Worm (Caenorhabditis elegans) whole organism, L3 larva: ENCODE measurements around the gene fat-2.
A peak's percentile ranks its signal among the peaks of the same experiment; 100 is the strongest.

Experiments
- R02D3.7 ChIP-seq: fragments of 150-350 bp; optimal IDR thresholded peaks from 2 replicates; lab custom pipeline; 2014; ENCODE audit warnings: missing biosample characterization, missing genetic modification characterization
- ZK546.5 ChIP-seq: sonication (generic microtip); optimal IDR thresholded peaks from 2 replicates; lab custom pipeline; 2017; ENCODE audit warnings: missing biosample characterization, missing genetic modification characterization
- aly-2 ChIP-seq: fragments of 150-350 bp; optimal IDR thresholded peaks from 2 replicates; lab custom pipeline; 2014; ENCODE audit warnings: missing biosample characterization, missing genetic modification characterization
- ama-1 ChIP-seq: fragments of 150-350 bp; optimal IDR thresholded peaks from 2 replicates; lab custom pipeline; 2018
- ceh-16 ChIP-seq: sonication (generic microtip); optimal IDR thresholded peaks from 2 replicates; lab custom pipeline; 2017; ENCODE audit warnings: missing biosample characterization, missing genetic modification characterization
- ceh-9 ChIP-seq: sonication (generic microtip); optimal IDR thresholded peaks from 2 replicates; lab custom pipeline; 2018; ENCODE audit warnings: missing biosample characterization, missing genetic modification characterization
- daf-12 ChIP-seq: fragments of 150-350 bp; optimal IDR thresholded peaks from 2 replicates; lab custom pipeline; 2014; ENCODE audit warnings: missing biosample characterization, missing genetic modification reagents, missing genetic modification characterization
- elt-1 ChIP-seq: fragments of 150-350 bp; optimal IDR thresholded peaks from 2 replicates; lab custom pipeline; 2014; ENCODE audit warnings: missing biosample characterization, missing genetic modification characterization
- elt-2 ChIP-seq: sonication (generic microtip); optimal IDR thresholded peaks from 2 replicates; lab custom pipeline; 2016; ENCODE audit warnings: missing genetic modification reagents, mild to moderate bottlenecking, missing genetic modification characterization, missing compliant biosample characterization
- eor-1 ChIP-seq, 2 experiments: fragments of 150-350 bp; optimal IDR thresholded peaks; 2 replicates each; lab custom pipeline; 2014 to 2018; ENCODE audit warnings: missing biosample characterization in 2 of 2, missing genetic modification characterization in 2 of 2
- fkh-10 ChIP-seq: sonication (generic microtip); optimal IDR thresholded peaks from 2 replicates; lab custom pipeline; 2017; ENCODE audit warnings: missing biosample characterization, missing genetic modification reagents, missing genetic modification characterization
- fos-1 ChIP-seq: fragments of 150-350 bp; optimal IDR thresholded peaks from 2 replicates; lab custom pipeline; 2014; ENCODE audit warnings: missing biosample characterization, missing genetic modification characterization
- hmg-11 ChIP-seq: sonication (generic microtip); optimal IDR thresholded peaks from 2 replicates; lab custom pipeline; 2016; ENCODE audit warnings: missing genetic modification characterization, missing compliant biosample characterization
- jun-1 ChIP-seq: fragments of 150-350 bp; optimal IDR thresholded peaks from 2 replicates; lab custom pipeline; 2014; ENCODE audit warnings: missing biosample characterization, missing genetic modification reagents, missing genetic modification characterization
- lin-15B ChIP-seq: fragments of 150-350 bp; optimal IDR thresholded peaks from 2 replicates; lab custom pipeline; 2014; ENCODE audit warnings: missing biosample characterization, missing genetic modification characterization
- lin-39 ChIP-seq: fragments of 150-350 bp; optimal IDR thresholded peaks from 2 replicates; lab custom pipeline; 2018; ENCODE audit warnings: missing biosample characterization, missing genetic modification reagents, missing genetic modification characterization
- lsy-12 ChIP-seq: sonication (generic microtip); optimal IDR thresholded peaks from 2 replicates; lab custom pipeline; 2016; ENCODE audit warnings: mild to moderate bottlenecking, missing genetic modification characterization, missing compliant biosample characterization
- mdl-1 ChIP-seq: fragments of 150-350 bp; optimal IDR thresholded peaks from 2 replicates; lab custom pipeline; 2014; ENCODE audit warnings: missing biosample characterization, missing genetic modification characterization
- nhr-11 ChIP-seq: fragments of 150-350 bp; optimal IDR thresholded peaks from 2 replicates; lab custom pipeline; 2014; ENCODE audit warnings: missing biosample characterization, missing genetic modification characterization
- nhr-23 ChIP-seq: fragments of 150-350 bp; optimal IDR thresholded peaks from 2 replicates; lab custom pipeline; 2014; ENCODE audit warnings: missing biosample characterization, missing genetic modification reagents, missing genetic modification characterization
- nhr-237 ChIP-seq: fragments of 150-350 bp; optimal IDR thresholded peaks from 2 replicates; lab custom pipeline; 2014; ENCODE audit warnings: missing biosample characterization, missing genetic modification characterization
- nhr-25 ChIP-seq: sonication (generic microtip); optimal IDR thresholded peaks from 2 replicates; lab custom pipeline; 2017; ENCODE audit warnings: missing biosample characterization, missing genetic modification characterization
- nhr-28 ChIP-seq: fragments of 150-350 bp; optimal IDR thresholded peaks from 2 replicates; lab custom pipeline; 2014; ENCODE audit warnings: missing biosample characterization, missing genetic modification characterization
- nhr-43 ChIP-seq: sonication (generic microtip); optimal IDR thresholded peaks from 2 replicates; lab custom pipeline; 2016; ENCODE audit warnings: mild to moderate bottlenecking, missing genetic modification characterization, missing compliant biosample characterization; ENCODE audit not compliant: poor library complexity, severe bottlenecking
- nhr-67 ChIP-seq: fragments of 150-350 bp; optimal IDR thresholded peaks from 2 replicates; lab custom pipeline; 2014; ENCODE audit warnings: missing biosample characterization, missing genetic modification characterization
- pha-4 ChIP-seq: fragments of 150-350 bp; optimal IDR thresholded peaks from 2 replicates; lab custom pipeline; 2014; ENCODE audit warnings: missing biosample characterization, missing genetic modification reagents, missing genetic modification characterization
- pqm-1 ChIP-seq: fragments of 150-350 bp; optimal IDR thresholded peaks from 2 replicates; lab custom pipeline; 2017; ENCODE audit warnings: missing biosample characterization, missing genetic modification characterization, inconsistent platforms
- snpc-4 ChIP-seq: fragments of 150-350 bp; optimal IDR thresholded peaks from 2 replicates; lab custom pipeline; 2014; ENCODE audit warnings: missing biosample characterization, missing genetic modification characterization
- tbx-2 ChIP-seq: sonication (generic microtip); optimal IDR thresholded peaks from 2 replicates; lab custom pipeline; 2016; ENCODE audit warnings: mild to moderate bottlenecking, missing genetic modification characterization, missing compliant biosample characterization
- unc-39 ChIP-seq: sonication (generic microtip); optimal IDR thresholded peaks from 4 replicates; lab custom pipeline; 2017; ENCODE audit warnings: missing biosample characterization, missing genetic modification characterization
- unc-62 ChIP-seq: fragments of 150-350 bp; sonication (generic microtip); optimal IDR thresholded peaks from 4 replicates; lab custom pipeline; 2014; ENCODE audit warnings: missing biosample characterization, missing genetic modification reagents, missing genetic modification characterization
- zag-1 ChIP-seq: fragments of 150-350 bp; optimal IDR thresholded peaks from 2 replicates; lab custom pipeline; 2014; ENCODE audit warnings: missing biosample characterization, missing genetic modification characterization
- ztf-4 ChIP-seq: fragments of 150-350 bp; optimal IDR thresholded peaks from 2 replicates; lab custom pipeline; 2014; ENCODE audit warnings: missing biosample characterization, missing genetic modification characterization

The fat-2 gene

DNA sequence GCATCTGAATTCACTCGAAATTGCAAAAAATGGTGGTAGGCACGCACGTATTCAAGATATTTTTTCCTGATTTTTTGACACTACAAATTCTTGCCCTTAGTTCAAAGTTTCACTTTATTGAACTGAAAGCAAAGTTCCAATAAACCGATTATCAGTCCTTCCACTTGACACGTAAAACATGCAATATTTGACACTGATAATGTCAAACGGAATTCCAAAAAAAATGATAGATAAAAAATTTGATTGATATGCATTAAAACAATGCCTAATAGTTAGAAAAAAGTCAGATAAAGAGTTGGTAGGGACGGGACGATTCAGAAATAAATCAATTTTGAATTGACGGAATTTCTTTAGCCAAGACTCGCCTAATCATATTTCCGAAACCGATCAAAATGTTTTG, 3.4 kb downstream of the fat-2 start:
- TF ChIP-seq elt-2 (tag; lab: Kevin White, UChicago) (peak; percentile 98), nhr-25 (tag; lab: Kevin White, UChicago) (no peak), pqm-1 (tag; lab: Kevin White, UChicago) (peak; percentile 95), jun-1 (peak; percentile 69), pha-4 (tag; lab: Kevin White, UChicago) (peak; percentile 49)

- TF ChIP-seq nhr-237 (tag; lab: Kevin White, UChicago) (no peak), hmg-11 (tag; lab: Kevin White, UChicago) (no peak), ceh-16 (tag; lab: Kevin White, UChicago) (no peak), nhr-67 (tag; lab: Kevin White, UChicago) (no peak), nhr-43 (tag; lab: Kevin White, UChicago) (no peak), nhr-28 (tag; lab: Kevin White, UChicago) (no peak), ztf-4 (tag; lab: Kevin White, UChicago) (no peak), tbx-2 (tag; lab: Kevin White, UChicago) (no peak), nhr-11 (tag; lab: Kevin White, UChicago) (no peak), zag-1 (tag; lab: Kevin White, UChicago) (no peak)
Observed at ce11 chrIV:13328059-13328458, 4.4 kb downstream of the fat-2 start, which contains the start of gene far-6. far-6 (plus strand) TSS chrIV:13328359.

DNA sequence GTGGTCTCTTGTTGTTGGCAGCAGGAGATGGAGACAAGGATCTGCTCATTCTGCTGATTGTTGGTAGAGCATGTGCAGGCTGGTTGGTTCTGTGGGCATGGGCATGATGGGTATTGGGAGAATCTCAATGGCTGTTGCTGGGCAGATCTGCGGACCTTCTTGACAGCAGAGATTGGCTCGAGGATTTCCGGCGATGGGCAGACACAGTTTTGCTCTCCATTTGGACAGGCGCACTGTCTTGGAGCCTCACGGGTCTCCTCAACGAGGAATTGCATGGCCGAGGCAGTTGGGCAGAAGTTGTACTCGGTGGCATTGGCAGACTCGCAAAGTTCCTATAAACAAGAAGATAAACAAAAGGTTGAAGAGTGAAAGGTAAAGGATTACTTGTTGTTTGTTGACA, 6.9 kb downstream of the fat-2 start:
- TF ChIP-seq unc-39 (no peak), eor-1 (tag; optimal IDR thresholded peaks at IDR 0.05; lab: Kevin White, UChicago) (no peak), lin-39 (tag; lab: Kevin White, UChicago) (no peak), pqm-1 (tag; lab: Kevin White, UChicago) (no peak), pha-4 (tag; lab: Kevin White, UChicago) (peak; percentile 50)

DNA sequence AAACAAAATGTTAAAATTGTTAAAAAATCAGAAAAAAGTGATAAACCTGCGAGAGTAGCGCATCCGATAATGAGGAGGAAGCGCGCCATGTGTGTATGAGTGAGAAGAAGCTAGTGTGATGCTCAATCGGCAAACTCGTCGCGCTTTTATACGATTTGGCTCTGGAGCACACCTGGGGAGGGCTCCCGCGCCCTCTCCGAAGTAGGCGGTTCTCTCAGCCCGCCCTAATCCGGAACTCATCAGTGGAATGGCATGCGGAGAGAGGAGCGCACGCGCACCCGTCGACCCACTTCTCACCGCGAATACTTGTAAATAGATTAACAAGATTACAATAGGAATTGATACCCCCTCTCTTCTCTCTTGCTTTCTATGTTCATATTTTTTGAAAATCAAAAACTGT, 7.6 kb downstream of the fat-2 start, which contains the start of gene pqn-74:
TSS of gene pqn-74 (minus strand) at position 122 of the 400 bp plus-strand sequence.
- TF ChIP-seq nhr-23 (tag; lab: Kevin White, UChicago) = no peak
- TF ChIP-seq pha-4 (tag; lab: Kevin White, UChicago) = peak; percentile 28

- TF ChIP-seq fkh-10 = no peak
- peak; percentile 61 for TF ChIP-seq pha-4 (tag; lab: Kevin White, UChicago)
- TF ChIP-seq aly-2 (tag; lab: Kevin White, UChicago) = no peak
- peak; percentile 49 for TF ChIP-seq pqm-1 (tag; lab: Kevin White, UChicago)
- no peak for TF ChIP-seq fos-1 (tag; lab: Kevin White, UChicago)
- no peak for TF ChIP-seq mdl-1 (tag; lab: Kevin White, UChicago)
- no peak for TF ChIP-seq elt-1 (tag; lab: Kevin White, UChicago)
- TF ChIP-seq nhr-28 (tag; lab: Kevin White, UChicago) = no peak
- no peak for TF ChIP-seq ceh-16 (tag; lab: Kevin White, UChicago)
- peak; percentile 76 for TF ChIP-seq elt-2 (tag; lab: Kevin White, UChicago)
- TF ChIP-seq nhr-43 (tag; lab: Kevin White, UChicago) = no peak
Observed at ce11 chrIV:13334287-13334686, 10.6 kb downstream of the fat-2 start.

ce11 chrIV:13342555-13342954, 18.9 kb downstream of the fat-2 start, which contains the start of gene W02A2.5:
W02A2.5 (plus strand) TSS chrIV:13342855.
- TF ChIP-seq lin-15B (tag; lab: Kevin White, UChicago) (no peak), R02D3.7 (tag; lab: Kevin White, UChicago) (no peak), nhr-67 (tag; lab: Kevin White, UChicago) (no peak), ceh-9 (tag; lab: Kevin White, UChicago) (no peak), ceh-16 (tag; lab: Kevin White, UChicago) (no peak), nhr-28 (tag; lab: Kevin White, UChicago) (no peak), nhr-11 (tag; lab: Kevin White, UChicago) (no peak), ZK546.5 (tag; lab: Kevin White, UChicago) (no peak), unc-62 (GFP tag; lab: Kevin White, UChicago) (no peak), ztf-4 (tag; lab: Kevin White, UChicago) (no peak), hmg-11 (tag; lab: Kevin White, UChicago) (no peak), eor-1 (tag; optimal IDR thresholded peaks at IDR 0.05; lab: Kevin White, UChicago) (no peak), ama-1 (lab: Kevin White, UChicago) (no peak), snpc-4 (tag; lab: Kevin White, UChicago) (no peak), daf-12 (tag; lab: Kevin White, UChicago) (no peak), nhr-25 (tag; lab: Kevin White, UChicago) (no peak), lsy-12 (tag; lab: Kevin White, UChicago) (no peak), aly-2 (tag; lab: Kevin White, UChicago) (no peak)
